Worm (Caenorhabditis elegans): ENCODE measurements around the gene F49C12.7.

F49C12.7 gene

ce11 chrIV:9318147-9318546, 5.4 kb upstream of the F49C12.7 start:
- TF ChIP-seq pha-4 (tag; optimal IDR thresholded peaks at IDR 0.05) (no peak), ceh-6 (GFP tag; optimal IDR thresholded peaks at IDR 0.05) (no peak), hlh-13 (GFP tag; optimal IDR thresholded peaks at IDR 0.05) (no peak), hlh-6 (tag; optimal IDR thresholded peaks at IDR 0.05) (no peak), nfya-1 (tag; optimal IDR thresholded peaks at IDR 0.05) (no peak), pqm-1 (tag; optimal IDR thresholded peaks at IDR 0.05) (no peak), tbx-2 (tag; optimal IDR thresholded peaks at IDR 0.05) (no peak), ets-4 (tag; optimal IDR thresholded peaks at IDR 0.05) (no peak), tbx-7 (tag; optimal IDR thresholded peaks at IDR 0.05) (no peak), unc-3 (GFP tag; conservative IDR thresholded peaks at IDR 0.05) (no peak), unc-3 (tag; optimal IDR thresholded peaks at IDR 0.05) (no peak), unc-42 (tag; optimal IDR thresholded peaks at IDR 0.05) (no peak), ceh-24 (tag; optimal IDR thresholded peaks at IDR 0.05) (no peak), ceh-18 (tag; optimal IDR thresholded peaks at IDR 0.05) (no peak), elt-4 (tag; optimal IDR thresholded peaks at IDR 0.05) (no peak), ceh-19 (GFP tag; optimal IDR thresholded peaks at IDR 0.05) (no peak), pag-3 (tag; optimal IDR thresholded peaks at IDR 0.05; ENCODE audit: borderline replicate concordance) (no peak), ceh-30 (tag; optimal IDR thresholded peaks at IDR 0.05) (no peak), ceh-48 (tag; optimal IDR thresholded peaks at IDR 0.05) (no peak), pros-1 (tag; optimal IDR thresholded peaks at IDR 0.05) (no peak), nhr-232 (tag; optimal IDR thresholded peaks at IDR 0.05) (no peak)

DNA sequence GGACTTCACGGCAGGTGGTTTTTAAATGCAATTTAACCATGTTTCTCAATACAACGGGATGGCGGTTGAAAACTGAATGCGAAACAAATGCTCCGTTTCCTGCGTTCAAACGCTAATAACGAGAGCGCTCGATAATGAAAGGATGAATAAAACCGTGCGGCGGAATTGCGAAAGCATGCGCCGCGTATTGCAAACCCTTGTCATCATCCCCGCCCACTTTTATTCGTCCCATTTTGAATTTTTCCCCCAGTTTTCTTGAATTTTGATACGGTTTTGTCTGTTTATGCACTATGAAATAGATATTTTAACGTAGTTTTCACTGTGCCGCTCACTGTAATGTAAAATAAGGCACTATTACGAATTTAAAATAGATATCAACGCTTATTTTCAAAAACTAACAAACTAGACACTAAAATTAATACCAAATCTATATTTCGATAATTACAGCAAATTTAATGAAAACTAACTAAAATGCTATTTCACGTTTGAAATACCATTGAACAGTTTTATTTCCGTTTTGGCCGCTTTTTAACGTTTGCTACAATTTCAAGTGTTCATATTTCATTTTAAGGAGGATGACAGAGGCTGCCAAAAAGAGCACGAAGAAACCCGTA, 3.4 kb upstream of the F49C12.7 start, which contains the start of the genes F49C12.9 and rpn-7:
F49C12.9 (minus strand) TSS at position 148 of the 614 bp plus-strand sequence.
rpn-7 (plus strand) TSS at position 564 of the 614 bp plus-strand sequence.
- TF ChIP-seq hlh-8 (tag; optimal IDR thresholded peaks at IDR 0.05) (no peak), unc-3 (GFP tag; conservative IDR thresholded peaks at IDR 0.05) (no peak), unc-3 (tag; optimal IDR thresholded peaks at IDR 0.05) (peak; percentile 62), fax-1 (tag; optimal IDR thresholded peaks at IDR 0.05) (peak; percentile 43), gmeb-2 (tag; optimal IDR thresholded peaks at IDR 0.05) (no peak), ref-2 (tag; optimal IDR thresholded peaks at IDR 0.05) (peak; percentile 22), dmd-4 (tag; optimal IDR thresholded peaks at IDR 0.05; ENCODE audit: borderline replicate concordance) (no peak), pqm-1 (tag; optimal IDR thresholded peaks at IDR 0.05) (no peak), ceh-34 (tag; optimal IDR thresholded peaks at IDR 0.05) (peak; percentile 68), sox-4 (tag; optimal IDR thresholded peaks at IDR 0.05) (no peak), F13H6.1 (tag; optimal IDR thresholded peaks at IDR 0.05) (peak; percentile 35), che-1 (tag; optimal IDR thresholded peaks at IDR 0.05) (peak; percentile 43), nfya-1 (tag; optimal IDR thresholded peaks at IDR 0.05) (peak; percentile 64), ceh-18 (tag; optimal IDR thresholded peaks at IDR 0.05) (peak; percentile 34), ceh-48 (tag; optimal IDR thresholded peaks at IDR 0.05) (peak; percentile 59), ceh-24 (tag; optimal IDR thresholded peaks at IDR 0.05) (no peak), pax-1 (tag; optimal IDR thresholded peaks at IDR 0.05) (no peak), pag-3 (tag; optimal IDR thresholded peaks at IDR 0.05; ENCODE audit: borderline replicate concordance) (no peak), eyg-1 (tag; optimal IDR thresholded peaks at IDR 0.05) (peak; percentile 28), ceh-45 (GFP tag; IDR thresholded peaks at IDR 0.05) (0 out of 2 replicates have a peak, but pooled peaks have one; percentile 42), ceh-9 (tag; optimal IDR thresholded peaks at IDR 0.05) (no peak), ceh-22 (tag; optimal IDR thresholded peaks at IDR 0.05) (no peak), fkh-10 (GFP tag; optimal IDR thresholded peaks at IDR 0.05) (no peak), ama-1 (optimal IDR thresholded peaks at IDR 0.05) (no peak), Y22D7AL.16 (tag; optimal IDR thresholded peaks at IDR 0.05) (no peak), ceh-30 (tag; optimal IDR thresholded peaks at IDR 0.05) (no peak), nhr-232 (tag; optimal IDR thresholded peaks at IDR 0.05) (peak; percentile 72), sox-2 (GFP tag; IDR thresholded peaks at IDR 0.05) (peak; percentile 72), elt-4 (tag; optimal IDR thresholded peaks at IDR 0.05) (no peak), pat-9 (tag; optimal IDR thresholded peaks at IDR 0.05) (peak; percentile 64), hlh-13 (GFP tag; optimal IDR thresholded peaks at IDR 0.05) (no peak), dve-1 (tag; optimal IDR thresholded peaks at IDR 0.05) (no peak), ceh-19 (GFP tag; optimal IDR thresholded peaks at IDR 0.05) (peak; percentile 60), ceh-31 (tag; optimal IDR thresholded peaks at IDR 0.05) (peak; percentile 64), unc-55 (GFP tag; optimal IDR thresholded peaks at IDR 0.05) (no peak), syd-9 (tag; optimal IDR thresholded peaks at IDR 0.05) (peak; percentile 24), ceh-14 (tag; optimal IDR thresholded peaks at IDR 0.05) (peak; percentile 73), zip-5 (tag; optimal IDR thresholded peaks at IDR 0.05) (peak; percentile 44), C08G9.2 (tag; optimal IDR thresholded peaks at IDR 0.05) (peak; percentile 23), pha-2 (tag; optimal IDR thresholded peaks at IDR 0.05) (peak; percentile 42), K02D7.2 (tag; optimal IDR thresholded peaks at IDR 0.05) (peak; percentile 9), elt-2 (tag; optimal IDR thresholded peaks at IDR 0.05) (peak; percentile 82)
